Fruit fly (Drosophila melanogaster) ovary, adult (tissue): ENCODE data around the gene CG14839.

ENCODE experiments used
- CG17801 ChIP-seq: fragments of 200-800 bp; optimal IDR thresholded peaks from 2 replicates; lab custom pipeline; 2019; ENCODE audit warnings: missing biosample characterization, mild to moderate bottlenecking, missing genetic modification characterization, moderate library complexity; ENCODE audit not compliant: partially characterized antibody

CG14839 gene

DNA sequence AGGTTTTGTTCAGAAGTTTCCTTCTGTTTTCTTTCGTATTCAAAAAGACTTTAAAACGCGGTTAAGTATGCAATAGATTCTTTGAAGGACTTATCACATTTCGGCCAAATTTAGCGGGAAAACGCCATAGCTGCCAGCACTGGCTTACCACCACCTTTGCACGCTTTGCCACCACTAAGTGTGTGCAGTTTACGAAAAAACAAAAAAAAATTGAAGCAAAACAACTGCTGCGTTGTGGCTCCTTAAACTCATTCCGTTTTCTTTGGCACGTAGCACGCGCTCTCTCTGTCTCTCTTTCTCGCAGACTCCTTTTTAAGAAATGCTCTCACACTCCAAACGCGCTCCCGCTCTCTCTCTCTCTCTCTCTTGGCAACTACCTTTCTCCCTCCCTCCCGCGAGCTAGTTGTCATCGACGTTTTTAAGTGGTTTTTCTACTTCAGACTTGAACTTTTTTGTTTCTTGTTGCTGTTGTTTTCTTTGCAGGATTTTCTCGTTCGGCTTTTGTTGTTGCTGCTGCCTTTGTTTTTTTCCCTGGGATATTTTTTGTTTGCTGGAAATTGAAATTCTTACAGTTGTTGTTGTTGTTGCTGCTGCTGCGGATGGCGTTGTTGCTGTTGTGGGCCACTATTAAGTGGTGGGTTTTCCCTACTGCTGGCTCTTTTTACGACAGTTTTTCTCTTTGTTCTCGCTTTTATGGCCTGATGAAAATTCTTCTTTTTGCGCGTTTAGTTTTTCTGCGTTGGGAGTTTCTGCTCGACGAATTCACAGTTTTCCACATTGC lies 16.5 kb downstream of the CG14839 start:
- no peak for TF ChIP-seq CG17801 (GFP tag; lab: Kevin White, UChicago)

DNA sequence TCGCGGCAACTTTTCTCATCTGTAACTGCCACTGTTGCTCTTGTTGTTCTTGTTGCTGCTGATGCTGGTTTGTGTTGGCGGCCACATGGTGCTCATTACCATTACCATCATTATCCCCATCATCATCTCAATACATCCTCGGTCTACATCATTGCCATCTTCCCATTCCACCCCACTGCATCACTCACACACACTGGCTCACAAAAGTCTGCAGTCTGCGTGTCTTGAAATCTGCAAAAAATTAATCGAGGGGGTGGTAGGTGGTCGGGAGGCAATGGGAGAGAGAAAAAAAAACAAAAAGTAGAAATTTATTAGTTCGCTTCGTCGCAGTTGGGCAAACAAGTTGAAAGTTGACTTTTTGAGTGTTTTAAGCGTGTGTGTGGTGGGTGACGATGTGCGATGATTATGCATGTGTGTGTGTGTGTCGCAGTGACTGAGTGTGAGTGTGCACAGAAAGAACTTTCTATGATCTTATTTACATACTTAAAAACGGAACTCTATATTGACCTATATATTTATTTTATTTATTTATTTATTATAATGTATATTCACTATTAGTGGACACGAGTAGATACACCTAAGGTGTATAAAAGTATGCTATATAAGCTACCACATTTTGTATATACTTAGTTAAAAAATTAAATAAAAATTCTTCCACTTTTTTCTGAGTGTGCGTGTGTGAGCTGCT lies 17.3 kb downstream of the CG14839 start:
- TF ChIP-seq CG17801 (GFP tag; lab: Kevin White, UChicago) = no peak

DNA sequence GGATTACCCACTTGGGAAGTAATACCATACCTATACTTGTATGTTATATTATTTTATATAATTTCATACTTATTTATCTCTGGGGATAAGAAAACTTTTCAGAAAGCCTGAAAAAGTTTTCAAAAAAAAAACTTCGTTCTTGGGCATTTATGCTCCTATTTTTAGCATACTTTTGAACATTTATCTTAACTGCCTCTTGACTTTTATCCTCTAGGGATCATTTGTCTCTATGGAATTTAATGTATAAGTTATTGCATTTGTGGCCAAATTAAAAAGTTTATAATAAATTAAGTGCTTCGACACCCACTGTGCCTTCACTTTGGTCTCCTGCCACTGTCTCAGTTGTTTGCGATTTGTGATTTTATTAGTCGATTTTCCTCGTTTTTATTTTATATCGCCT lies 18.1 kb downstream of the CG14839 start:
- TF ChIP-seq CG17801 (GFP tag; lab: Kevin White, UChicago) = no peak

DNA sequence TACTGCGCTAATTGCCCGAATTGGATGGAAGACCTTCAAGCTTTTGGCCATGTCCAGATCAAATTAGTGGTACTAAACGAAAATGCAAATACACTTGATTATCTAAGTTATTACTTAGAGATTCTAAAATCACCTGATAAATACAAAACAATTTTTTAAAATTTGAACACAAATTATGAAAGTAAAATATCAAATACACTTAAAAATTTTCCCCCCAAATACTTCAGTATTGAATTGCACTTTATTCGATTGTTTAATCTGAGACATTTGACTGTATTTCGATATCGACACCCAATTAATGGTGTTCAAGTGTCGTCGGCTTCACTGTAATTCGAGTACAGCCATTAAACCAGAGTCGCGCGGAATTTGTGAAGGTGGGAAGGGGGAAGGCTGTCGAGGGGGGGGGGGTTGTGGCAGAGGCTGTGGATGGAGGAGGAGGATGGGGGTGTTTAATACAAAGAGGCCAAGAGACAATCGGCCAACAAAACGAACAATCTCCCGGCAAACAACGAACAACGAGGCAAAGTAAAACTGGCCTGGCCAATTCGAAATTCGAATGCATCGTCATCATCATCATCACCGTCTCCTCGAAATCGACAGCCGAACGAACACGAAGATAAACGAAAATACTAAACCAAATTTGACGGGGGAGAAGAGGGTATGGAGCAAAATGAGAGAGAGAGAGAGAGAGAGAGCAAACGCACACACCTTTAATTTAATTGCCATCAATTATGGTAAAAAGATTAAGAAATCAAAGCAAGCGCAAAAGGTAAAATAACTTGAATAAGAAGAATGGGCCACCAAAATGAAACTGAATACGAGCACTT lies 20.2 kb downstream of the CG14839 start:
- no peak for TF ChIP-seq CG17801 (GFP tag; lab: Kevin White, UChicago)

DNA sequence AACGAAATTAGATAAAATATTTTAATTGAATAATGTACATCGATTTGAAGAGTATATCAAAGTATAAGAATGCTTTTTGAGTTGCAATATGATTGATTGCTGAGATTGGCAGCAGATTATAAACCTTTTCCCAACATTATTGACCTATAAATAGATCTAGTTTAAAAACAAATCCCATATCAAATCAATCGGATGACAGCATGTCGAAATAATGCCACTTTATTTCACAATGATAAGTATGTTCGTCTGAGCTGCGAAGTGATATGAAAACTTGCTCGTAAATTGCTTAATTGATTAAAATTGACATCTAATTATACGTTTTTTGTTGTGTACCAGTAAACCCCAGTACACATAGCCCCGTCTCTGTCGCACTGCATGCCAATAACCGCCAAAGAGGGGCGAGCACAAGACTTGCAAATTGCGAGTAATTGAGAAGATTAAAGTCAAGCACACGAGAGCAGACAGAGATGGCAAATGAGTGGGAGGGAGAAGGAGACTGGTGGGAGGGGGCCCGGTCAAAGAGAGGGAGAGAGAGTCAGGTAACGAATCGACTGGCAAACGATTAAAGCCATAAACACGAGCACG lies 20.9 kb downstream of the CG14839 start:
- no peak for TF ChIP-seq CG17801 (GFP tag; lab: Kevin White, UChicago)

DNA sequence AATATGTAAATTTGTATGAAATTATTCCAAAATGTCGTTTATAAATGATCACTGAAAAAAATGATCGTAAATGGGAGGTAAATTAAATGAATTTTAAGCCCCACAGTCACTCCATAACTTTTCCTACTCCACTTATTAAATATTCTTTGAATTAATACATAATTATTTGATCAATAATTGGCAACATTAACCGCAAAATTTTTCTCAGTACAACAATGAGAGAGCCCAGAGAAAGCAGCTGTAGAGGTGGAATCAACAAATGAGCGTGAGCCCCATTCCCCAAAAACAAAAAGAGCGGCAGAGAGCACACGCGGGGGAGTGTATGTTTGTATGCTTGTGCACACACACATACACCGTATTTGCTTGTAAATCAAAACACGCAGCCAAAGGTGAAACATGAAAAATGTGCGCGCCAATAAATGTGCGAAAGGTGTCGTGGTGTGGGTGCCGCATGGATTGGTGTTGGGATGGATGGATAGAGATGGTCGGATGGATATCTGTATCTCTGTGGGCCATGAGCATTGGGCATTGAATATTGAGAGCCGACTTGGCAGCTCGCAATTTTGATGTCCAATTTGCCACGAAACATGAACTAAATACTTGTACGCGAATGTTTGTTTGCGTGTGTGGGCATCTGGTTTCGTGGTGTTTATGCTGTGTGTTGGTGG lies 21.7 kb downstream of the CG14839 start:
- TF ChIP-seq CG17801 (GFP tag; lab: Kevin White, UChicago) = peak; percentile 91

DNA sequence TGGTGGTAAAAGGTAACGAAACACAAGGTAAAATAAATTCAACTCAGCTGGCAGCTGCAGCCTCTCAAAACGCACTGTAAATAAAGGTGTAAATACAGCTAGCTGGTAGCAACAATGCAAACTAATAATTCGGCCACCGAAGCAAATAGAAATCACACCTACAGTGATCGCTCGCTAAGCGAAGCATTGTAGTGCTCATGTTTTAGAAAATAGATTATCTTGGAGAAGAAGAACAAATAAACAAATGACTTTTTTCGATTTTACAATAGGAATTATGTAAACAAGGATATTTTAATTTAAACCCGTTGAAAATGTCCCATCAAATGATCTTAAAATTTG lies 22.2 kb downstream of the CG14839 start:
- no peak for TF ChIP-seq CG17801 (GFP tag; lab: Kevin White, UChicago)

DNA sequence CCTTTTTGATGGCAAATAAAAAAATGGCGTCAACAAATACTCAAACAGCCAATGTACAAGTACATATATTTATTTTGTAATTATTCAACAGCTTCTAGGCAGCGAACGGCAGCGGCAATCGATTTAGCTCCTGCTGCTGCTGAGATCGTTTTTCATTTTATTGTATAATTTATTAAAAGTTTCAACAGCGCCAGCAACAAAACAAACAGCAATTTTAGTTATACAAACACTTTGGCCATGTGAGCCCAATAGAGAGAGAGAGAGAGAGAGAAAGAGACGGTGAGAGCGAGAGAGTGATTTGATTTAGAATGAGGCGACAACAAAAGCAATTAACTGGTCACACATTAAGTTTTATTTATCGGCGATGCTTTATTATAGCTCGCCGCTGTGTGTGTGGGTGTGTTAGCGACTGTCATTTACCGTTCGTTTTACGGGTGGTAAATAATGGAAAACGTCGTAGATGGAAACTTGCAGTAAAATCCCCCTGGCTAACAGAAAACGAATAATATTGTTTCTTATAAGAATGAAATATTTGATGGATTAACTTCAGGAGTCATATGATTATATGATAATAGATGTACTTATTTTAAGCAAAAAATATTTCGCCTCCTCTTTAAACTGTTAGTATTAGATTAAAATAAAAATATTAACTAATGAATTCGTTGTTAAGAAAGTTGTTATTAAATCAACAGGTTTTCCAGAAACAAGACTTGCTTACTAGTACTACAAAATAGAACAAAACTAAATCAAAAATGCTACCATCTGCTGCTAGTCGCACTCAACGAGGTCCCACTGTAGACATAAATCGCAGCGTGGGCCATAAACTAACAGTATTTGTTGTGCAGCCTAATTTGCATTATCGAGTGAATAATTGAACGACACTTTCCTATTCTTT lies 23.1 kb downstream of the CG14839 start:
- TF ChIP-seq CG17801 (GFP tag; lab: Kevin White, UChicago) = no peak

DNA sequence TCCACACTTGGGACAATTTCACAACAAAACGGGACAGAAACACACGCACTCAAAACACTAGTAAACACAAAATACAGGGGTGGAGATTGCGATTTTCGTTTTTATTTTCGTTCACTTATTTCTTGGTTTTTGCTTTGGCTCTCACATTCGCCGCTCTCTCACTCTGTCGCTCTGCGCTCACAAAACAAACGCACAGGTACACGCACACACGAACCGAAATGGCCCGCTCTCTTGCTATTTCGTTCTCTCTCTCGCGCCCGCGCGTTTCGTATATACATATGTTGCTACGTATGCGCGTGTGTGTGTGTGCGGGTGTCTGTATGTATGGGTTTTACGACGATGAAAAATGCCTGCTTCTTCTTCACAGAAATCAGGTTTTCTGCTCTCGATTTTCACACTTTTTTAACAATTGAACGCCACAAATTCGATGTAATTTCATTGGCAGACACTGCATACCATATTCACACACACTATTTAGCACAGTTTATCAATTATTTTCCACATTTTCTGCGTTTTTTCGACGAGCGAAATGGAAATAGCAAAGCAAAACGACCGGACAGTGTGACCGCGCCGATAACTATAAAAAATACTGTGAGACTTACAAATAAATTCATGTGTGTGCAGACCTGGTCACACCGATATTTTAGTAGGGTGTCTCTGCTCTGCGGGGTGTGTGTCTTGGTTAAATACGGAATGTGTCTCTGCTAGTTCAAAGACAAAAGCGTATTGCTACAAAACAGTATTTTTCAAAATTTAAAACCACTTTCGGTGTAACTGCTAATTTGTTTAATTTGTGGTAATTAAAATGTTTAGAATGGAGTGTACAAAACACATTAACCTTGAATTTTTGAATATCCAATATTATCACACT lies 24.4 kb downstream of the CG14839 start, which contains the start of gene trx:
Gene trx, minus strand, starts transcription at position 584 of the 871 bp plus-strand sequence.
- peak; percentile 39 for TF ChIP-seq CG17801 (GFP tag; lab: Kevin White, UChicago)

DNA sequence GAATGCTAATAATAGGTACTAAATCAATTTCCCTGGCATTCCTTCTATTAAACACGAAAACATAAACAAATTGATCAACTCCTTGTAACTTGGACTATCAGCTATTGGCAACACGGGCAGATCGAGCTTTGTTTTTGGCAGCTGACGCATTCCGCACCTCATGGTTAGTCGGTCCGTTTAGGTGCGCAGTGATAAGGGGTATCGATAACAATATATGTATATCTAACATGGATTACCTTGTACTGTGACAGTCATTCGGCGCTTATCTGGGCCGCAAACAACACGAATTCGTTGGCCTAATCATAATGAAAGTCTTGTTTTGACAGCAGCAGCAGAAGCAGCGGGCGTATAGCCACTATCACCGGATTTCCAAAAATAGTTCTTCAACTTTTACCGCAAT lies 25.8 kb downstream of the CG14839 start:
- TF ChIP-seq CG17801 (GFP tag; lab: Kevin White, UChicago) = no peak

DNA sequence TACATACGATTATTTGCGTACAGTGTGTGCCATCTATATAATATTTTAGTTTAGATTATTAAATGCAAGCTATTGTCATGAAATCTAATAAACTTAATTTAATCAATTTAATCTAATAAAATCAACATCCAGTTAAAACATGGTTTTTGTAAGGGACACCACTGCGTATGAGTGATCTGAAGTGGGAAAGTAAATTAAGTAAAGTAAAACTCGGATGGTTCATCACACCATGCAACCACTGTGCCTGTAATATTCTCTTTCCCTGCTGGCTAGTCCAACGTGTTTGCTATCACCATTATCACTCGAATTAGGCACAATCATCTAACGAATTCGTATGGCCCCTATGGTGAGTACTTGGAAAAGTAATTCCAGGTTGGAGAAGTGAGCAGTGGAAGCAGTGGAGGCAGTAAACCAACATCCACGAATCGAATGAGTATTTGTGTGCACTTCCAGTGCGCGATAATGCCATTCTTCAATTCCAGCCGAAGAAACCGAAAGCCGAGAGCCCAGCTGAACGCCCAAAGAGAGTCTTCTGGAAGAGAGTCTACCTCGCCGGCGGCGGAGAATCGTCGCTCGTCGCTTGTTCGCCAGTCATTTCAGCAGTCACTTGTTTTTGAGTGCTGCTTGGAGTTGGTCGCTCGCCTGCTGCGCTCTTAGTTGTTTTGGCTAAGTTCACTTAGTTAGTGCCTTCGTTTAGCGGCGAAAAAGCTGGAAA lies 26.6 kb downstream of the CG14839 start, which contains the start of gene red:
Gene red, plus strand, starts transcription at position 403 of the 715 bp plus-strand sequence.
- peak; percentile 31 for TF ChIP-seq CG17801 (GFP tag; lab: Kevin White, UChicago)
